Fruit fly (Drosophila melanogaster) whole organism, pupa: Measurements from ENCODE around the gene CG9184.

Experiments
- CG10348 ChIP-seq: fragments of 200-800 bp; sonication (Bioruptor generic); IDR thresholded peaks from 2 replicates; pipeline ENCODE4 v1.3.6; 2022; ENCODE audit warnings: missing biosample characterization, missing genetic modification characterization
- CG12605 ChIP-seq: fragments of 200-800 bp; sonication (Bioruptor generic); IDR thresholded peaks from 2 replicates; pipeline ENCODE4 v1.3.6; 2022; ENCODE audit warnings: missing biosample characterization, missing genetic modification characterization
- CG13204 ChIP-seq: fragments of 200-800 bp; sonication (Bioruptor generic); optimal IDR thresholded peaks from 2 replicates; lab custom pipeline; 2018; ENCODE audit warnings: missing biosample characterization, mild to moderate bottlenecking, missing genetic modification characterization, moderate library complexity
- CG14655 ChIP-seq: fragments of 200-800 bp; sonication (Bioruptor generic); optimal IDR thresholded peaks from 3 replicates; lab custom pipeline; 2017; ENCODE audit warnings: mild to moderate bottlenecking, missing biosample characterization, missing genetic modification reagents, missing genetic modification characterization
- CG15710 ChIP-seq: fragments of 200-800 bp; sonication (Bioruptor generic); optimal IDR thresholded peaks from 2 replicates; lab custom pipeline; 2018; ENCODE audit warnings: missing biosample characterization, mild to moderate bottlenecking, missing genetic modification characterization, moderate library complexity
- CG17806 ChIP-seq: fragments of 200-800 bp; sonication (Bioruptor generic); optimal IDR thresholded peaks from 2 replicates; lab custom pipeline; 2018; ENCODE audit warnings: missing biosample characterization, mild to moderate bottlenecking, missing genetic modification characterization, moderate library complexity
- CG32121 ChIP-seq: fragments of 200-800 bp; sonication (Bioruptor generic); IDR thresholded peaks from 2 replicates; pipeline ENCODE4 v1.3.6; 2022; ENCODE audit warnings: missing biosample characterization, missing genetic modification characterization
- CG34367 ChIP-seq: fragments of 200-800 bp; sonication (Bioruptor generic); optimal IDR thresholded peaks from 2 replicates; lab custom pipeline; 2018; ENCODE audit warnings: missing biosample characterization, mild to moderate bottlenecking, missing genetic modification characterization
- CG4496 ChIP-seq: fragments of 200-800 bp; sonication (Bioruptor generic); IDR thresholded peaks from 3 replicates; pipeline ENCODE4 v1.3.6; 2022; ENCODE audit warnings: missing biosample characterization, missing genetic modification characterization
- CG8159 ChIP-seq: fragments of 200-800 bp; sonication (Bioruptor generic); optimal IDR thresholded peaks from 3 replicates; lab custom pipeline; 2018; ENCODE audit warnings: missing biosample characterization, mild to moderate bottlenecking, missing genetic modification characterization, moderate library complexity
- CG8301 ChIP-seq: fragments of 200-800 bp; sonication (Bioruptor generic); optimal IDR thresholded peaks from 2 replicates; lab custom pipeline; 2018; ENCODE audit warnings: missing biosample characterization, mild to moderate bottlenecking, missing genetic modification characterization
- CG9948 ChIP-seq: fragments of 200-800 bp; sonication (Bioruptor generic); optimal IDR thresholded peaks from 2 replicates; lab custom pipeline; 2018; ENCODE audit warnings: missing biosample characterization, mild to moderate bottlenecking, missing genetic modification characterization, moderate library complexity
- D1 ChIP-seq: fragments of 200-800 bp; sonication (Bioruptor generic); optimal IDR thresholded peaks from 2 replicates; lab custom pipeline; 2018; ENCODE audit warnings: missing biosample characterization, mild to moderate bottlenecking, missing genetic modification characterization, moderate library complexity
- EcR ChIP-seq: fragments of 200-800 bp; sonication (Bioruptor generic); optimal IDR thresholded peaks from 3 replicates; lab custom pipeline; 2019; ENCODE audit warnings: missing biosample characterization, missing genetic modification characterization, mild to moderate bottlenecking, moderate library complexity, missing genetic modification reagents
- Ets98B ChIP-seq: fragments of 200-800 bp; sonication (Bioruptor generic); IDR thresholded peaks from 2 replicates; pipeline ENCODE4 v1.3.6; 2022; ENCODE audit warnings: missing biosample characterization, missing genetic modification characterization
- Pif1A ChIP-seq: fragments of 200-800 bp; sonication (Bioruptor generic); optimal IDR thresholded peaks from 3 replicates; lab custom pipeline; 2016; ENCODE audit warnings: missing biosample characterization, missing genetic modification characterization
- Pif1B ChIP-seq: fragments of 200-800 bp; sonication (Bioruptor generic); optimal IDR thresholded peaks from 3 replicates; lab custom pipeline; 2016; ENCODE audit warnings: missing biosample characterization, missing genetic modification characterization
- Snoo ChIP-seq: fragments of 200-800 bp; sonication (Bioruptor generic); optimal IDR thresholded peaks from 3 replicates; lab custom pipeline; 2017; ENCODE audit warnings: missing biosample characterization, mild to moderate bottlenecking, missing genetic modification characterization, inconsistent platforms
- fd96Ca ChIP-seq: fragments of 200-800 bp; sonication (Bioruptor generic); IDR thresholded peaks from 3 replicates; pipeline ENCODE4 v1.3.6; 2022; ENCODE audit warnings: missing biosample characterization, missing genetic modification characterization
- gl ChIP-seq: fragments of 200-800 bp; sonication (Bioruptor generic); optimal IDR thresholded peaks from 2 replicates; lab custom pipeline; 2018; ENCODE audit warnings: missing biosample characterization, mild to moderate bottlenecking, missing genetic modification characterization
- rn ChIP-seq: fragments of 200-800 bp; sonication (Bioruptor generic); IDR thresholded peaks from 2 replicates; pipeline ENCODE4 v1.3.6; 2022; ENCODE audit warnings: missing biosample characterization, missing genetic modification characterization

CG9184 gene

dm6 chr3L:1319097-1319725, 3.4 kb downstream of the CG9184 start:
- TF ChIP-seq CG13204 (GFP tag; lab: Kevin White, UChicago) (peak; percentile 68), D1 (tag; lab: Kevin White, UChicago) (no peak), fd96Ca (GFP tag; lab: Robert Waterston, UW) (peak; percentile 94), Pif1A (GFP tag; lab: Kevin White, UChicago) (peak; percentile 95), CG8159 (peak; percentile 85), CG14655 (GFP tag; lab: Kevin White, UChicago) (peak; percentile 97), CG32121 (GFP tag; lab: Robert Waterston, UW) (peak; percentile 84), CG9948 (tag; lab: Kevin White, UChicago) (peak; percentile 94), Pif1B (peak; percentile 97), CG8301 (tag; lab: Kevin White, UChicago) (peak; percentile 97), CG10348 (no peak), gl (tag; lab: Kevin White, UChicago) (peak; percentile 79), CG12605 (peak; percentile 91), CG17806 (tag; lab: Kevin White, UChicago) (peak; percentile 92), CG34367 (tag; lab: Kevin White, UChicago) (peak; percentile 88), Snoo (tag; lab: Kevin White, UChicago) (peak; percentile 96), Ets98B (GFP tag; lab: Robert Waterston, UW) (peak; percentile 93), CG4496 (GFP tag; lab: Robert Waterston, UW) (peak; percentile 96), EcR (GFP tag; lab: Kevin White, UChicago) (peak; percentile 8), rn (peak; percentile 83), CG15710 (peak; percentile 79)

dm6 chr3L:1318241-1318640, 4.4 kb downstream of the CG9184 start, which contains the start of gene Myo61F:
TSS of gene Myo61F (plus strand) at chr3L:1318480.
- no peak for TF ChIP-seq CG13204 (GFP tag; lab: Kevin White, UChicago)
- 0 out of 3 replicates have a peak, but pooled peaks have one; percentile 36 for TF ChIP-seq CG4496 (GFP tag; lab: Robert Waterston, UW)
- no peak for TF ChIP-seq fd96Ca (GFP tag; lab: Robert Waterston, UW)
- TF ChIP-seq CG32121 (GFP tag; lab: Robert Waterston, UW), result no peak

dm6 chr3L:1313039-1313766, 9.4 kb downstream of the CG9184 start, which contains the start of the genes sturkopf and Herc4:
TSS of gene sturkopf (minus strand) at chr3L:1313377.
TSS of gene Herc4 (plus strand) at chr3L:1313696.
- TF ChIP-seq CG34367 (tag; lab: Kevin White, UChicago) (peak; percentile 39), CG12605 (peak; percentile 54), CG17806 (tag; lab: Kevin White, UChicago) (peak; percentile 18), gl (tag; lab: Kevin White, UChicago) (no peak), CG10348 (no peak), D1 (tag; lab: Kevin White, UChicago) (no peak), CG4496 (GFP tag; lab: Robert Waterston, UW) (peak; percentile 59; the same call in 2 of the 3 replicates), CG9948 (tag; lab: Kevin White, UChicago) (peak; percentile 64), Pif1A (GFP tag; lab: Kevin White, UChicago) (no peak), CG13204 (GFP tag; lab: Kevin White, UChicago) (no peak), rn (no peak), CG8159 (peak; percentile 68), Ets98B (GFP tag; lab: Robert Waterston, UW) (peak; percentile 44), fd96Ca (GFP tag; lab: Robert Waterston, UW) (peak; percentile 60), CG15710 (peak; percentile 75), EcR (GFP tag; lab: Kevin White, UChicago) (peak; percentile 68), CG8301 (tag; lab: Kevin White, UChicago) (peak; percentile 63), CG14655 (GFP tag; lab: Kevin White, UChicago) (no peak), Snoo (tag; lab: Kevin White, UChicago) (peak; percentile 90), CG32121 (GFP tag; lab: Robert Waterston, UW) (0 out of 2 replicates have a peak, but pooled peaks have one; percentile 24), Pif1B (no peak)

dm6 chr3L:1307005-1307632, 15.5 kb downstream of the CG9184 start, which contains the start of the genes Ctr9 and Nt5a:
TSS of gene Ctr9 (plus strand) at chr3L:1307224.
TSS of gene Nt5a (minus strand) at chr3L:1307418.
- TF ChIP-seq EcR (GFP tag; lab: Kevin White, UChicago), result peak; percentile 25
- peak; percentile 41 for TF ChIP-seq Ets98B (GFP tag; lab: Robert Waterston, UW)
- peak; percentile 23 for TF ChIP-seq CG15710
- TF ChIP-seq CG34367 (tag; lab: Kevin White, UChicago), result no peak
- TF ChIP-seq CG32121 (GFP tag; lab: Robert Waterston, UW), result peak; percentile 13; the same call in 1 of the 2 replicates
- no peak for TF ChIP-seq D1 (tag; lab: Kevin White, UChicago)
- peak; percentile 9; the same call in 1 of the 3 replicates for TF ChIP-seq CG4496 (GFP tag; lab: Robert Waterston, UW)
- TF ChIP-seq CG13204 (GFP tag; lab: Kevin White, UChicago), result no peak
- no peak for TF ChIP-seq CG14655 (GFP tag; lab: Kevin White, UChicago)
- TF ChIP-seq fd96Ca (GFP tag; lab: Robert Waterston, UW), result peak; percentile 49; the same call in 1 of the 3 replicates
- TF ChIP-seq CG12605, result no peak
